Worm (Caenorhabditis elegans) whole organism, L2 larva: ENCODE results near the gene F36D4.1.

Source experiments
- C34F6.9 ChIP-seq: fragments of 150-350 bp; optimal IDR thresholded peaks from 2 replicates; lab custom pipeline; 2014; ENCODE audit warnings: missing biosample characterization, missing genetic modification characterization
- R02D3.7 ChIP-seq: fragments of 150-350 bp; optimal IDR thresholded peaks from 2 replicates; lab custom pipeline; 2014; ENCODE audit warnings: missing biosample characterization, missing genetic modification characterization
- Y55F3AM.14 ChIP-seq: fragments of 200-800 bp; sonication (Bioruptor generic); optimal IDR thresholded peaks from 2 replicates; lab custom pipeline; 2018; ENCODE audit warnings: mild to moderate bottlenecking, missing genetic modification characterization, missing compliant biosample characterization
- ZK546.5 ChIP-seq: sonication (generic microtip); optimal IDR thresholded peaks from 2 replicates; lab custom pipeline; 2017; ENCODE audit warnings: missing biosample characterization, missing genetic modification characterization
- alr-1 ChIP-seq: fragments of 150-350 bp; optimal IDR thresholded peaks from 2 replicates; lab custom pipeline; 2014; ENCODE audit warnings: missing biosample characterization, missing genetic modification characterization
- ama-1 ChIP-seq: fragments of 150-350 bp; optimal IDR thresholded peaks from 2 replicates; lab custom pipeline; 2018; ENCODE audit warnings: inconsistent platforms
- blmp-1 ChIP-seq: sonication (generic microtip); optimal IDR thresholded peaks from 2 replicates; lab custom pipeline; 2017; ENCODE audit warnings: missing genetic modification characterization, mild to moderate bottlenecking, missing compliant biosample characterization, antibody characterized with exemption, moderate library complexity; ENCODE audit not compliant: insufficient read depth
- dmd-4 ChIP-seq: sonication (generic microtip); optimal IDR thresholded peaks from 2 replicates; lab custom pipeline; 2017; ENCODE audit warnings: missing biosample characterization, missing genetic modification characterization
- egl-27 ChIP-seq: sonication (generic microtip); optimal IDR thresholded peaks from 3 replicates; lab custom pipeline; 2017; ENCODE audit warnings: missing biosample characterization, missing genetic modification reagents, missing genetic modification characterization
- fos-1 ChIP-seq: fragments of 150-350 bp; optimal IDR thresholded peaks from 2 replicates; lab custom pipeline; 2014; ENCODE audit warnings: missing biosample characterization, missing genetic modification characterization
- gmeb-1 ChIP-seq: fragments of 150-350 bp; optimal IDR thresholded peaks from 2 replicates; lab custom pipeline; 2014; ENCODE audit warnings: missing biosample characterization, missing genetic modification characterization
- lin-11 ChIP-seq: fragments of 150-350 bp; sonication (generic microtip); optimal IDR thresholded peaks from 2 replicates; lab custom pipeline; 2014; ENCODE audit warnings: missing biosample characterization, missing genetic modification characterization, inconsistent platforms, mixed read lengths
- lin-39 ChIP-seq: fragments of 150-350 bp; optimal IDR thresholded peaks from 2 replicates; lab custom pipeline; 2014; ENCODE audit warnings: missing biosample characterization, missing genetic modification reagents, missing genetic modification characterization
- lsy-2 ChIP-seq, 2 experiments: fragments of 150-350 bp in 1 of 2; sonication (generic microtip) in 1 of 2; optimal IDR thresholded peaks; 2 replicates each; lab custom pipeline; 2014 to 2017; ENCODE audit warnings: missing biosample characterization in 2 of 2, missing genetic modification characterization in 2 of 2
- mab-5 ChIP-seq: fragments of 150-350 bp; optimal IDR thresholded peaks from 2 replicates; lab custom pipeline; 2014; ENCODE audit warnings: missing biosample characterization, missing genetic modification characterization
- mbf-1 ChIP-seq: sonication (generic microtip); optimal IDR thresholded peaks from 2 replicates; lab custom pipeline; 2017; ENCODE audit warnings: missing biosample characterization, missing genetic modification characterization
- nhr-10 ChIP-seq: sonication (generic microtip); optimal IDR thresholded peaks from 2 replicates; lab custom pipeline; 2017; ENCODE audit warnings: missing biosample characterization, missing genetic modification characterization
- nhr-11 ChIP-seq: fragments of 150-350 bp; optimal IDR thresholded peaks from 2 replicates; lab custom pipeline; 2014; ENCODE audit warnings: missing biosample characterization, missing genetic modification characterization
- nhr-12 ChIP-seq: fragments of 150-350 bp; optimal IDR thresholded peaks from 2 replicates; lab custom pipeline; 2014; ENCODE audit warnings: missing biosample characterization, missing genetic modification characterization
- nhr-21 ChIP-seq: fragments of 150-350 bp; optimal IDR thresholded peaks from 2 replicates; lab custom pipeline; 2014; ENCODE audit warnings: missing biosample characterization, missing genetic modification characterization
- nhr-237 ChIP-seq: fragments of 150-350 bp; optimal IDR thresholded peaks from 2 replicates; lab custom pipeline; 2014; ENCODE audit warnings: missing biosample characterization, missing genetic modification characterization
- nhr-25 ChIP-seq: fragments of 150-350 bp; sonication (generic microtip); optimal IDR thresholded peaks from 3 replicates; lab custom pipeline; 2014; ENCODE audit warnings: missing biosample characterization, missing genetic modification characterization
- nhr-6 ChIP-seq: fragments of 150-350 bp; optimal IDR thresholded peaks from 2 replicates; lab custom pipeline; 2014; ENCODE audit warnings: missing biosample characterization, missing genetic modification characterization
- nhr-77 ChIP-seq: fragments of 150-350 bp; optimal IDR thresholded peaks from 2 replicates; lab custom pipeline; 2014; ENCODE audit warnings: missing biosample characterization, missing genetic modification characterization
- sem-4 ChIP-seq: fragments of 150-350 bp; optimal IDR thresholded peaks from 2 replicates; lab custom pipeline; 2014; ENCODE audit warnings: missing biosample characterization, missing genetic modification reagents, missing genetic modification characterization
- sma-3 ChIP-seq: sonication (generic microtip); optimal IDR thresholded peaks from 2 replicates; lab custom pipeline; 2016; ENCODE audit warnings: missing genetic modification reagents, missing genetic modification characterization, missing compliant biosample characterization
- snpc-4 ChIP-seq: fragments of 150-350 bp; optimal IDR thresholded peaks from 2 replicates; lab custom pipeline; 2014; ENCODE audit warnings: missing biosample characterization, missing genetic modification characterization
- unc-62 ChIP-seq: fragments of 150-350 bp; optimal IDR thresholded peaks from 2 replicates; lab custom pipeline; 2014; ENCODE audit warnings: missing biosample characterization, missing genetic modification reagents, missing genetic modification characterization
- zag-1 ChIP-seq: fragments of 150-350 bp; optimal IDR thresholded peaks from 2 replicates; lab custom pipeline; 2014; ENCODE audit warnings: missing biosample characterization, missing genetic modification characterization
- ztf-11 ChIP-seq: sonication (generic microtip); optimal IDR thresholded peaks from 2 replicates; lab custom pipeline; 2017; ENCODE audit warnings: missing biosample characterization, missing genetic modification characterization
- ztf-4 ChIP-seq: fragments of 150-350 bp; optimal IDR thresholded peaks from 2 replicates; lab custom pipeline; 2014; ENCODE audit warnings: missing biosample characterization, missing genetic modification characterization

F36D4.1 gene

ce11 chrV:9451485-9451884 lies 34.8 kb downstream of the F36D4.1 start:
- TF ChIP-seq nhr-10 (tag; lab: Kevin White, UChicago) (no peak), sem-4 (tag; lab: Kevin White, UChicago) (no peak), egl-27 (tag; lab: Kevin White, UChicago) (no peak)

ce11 chrV:9453333-9453732 lies 36.6 kb downstream of the F36D4.1 start:
- TF ChIP-seq fos-1 (tag; lab: Kevin White, UChicago) (no peak), mbf-1 (tag; lab: Kevin White, UChicago) (no peak), nhr-25 (tag; lab: Kevin White, UChicago) (no peak), ZK546.5 (tag; lab: Kevin White, UChicago) (no peak), unc-62 (GFP tag; lab: Kevin White, UChicago) (no peak), sem-4 (tag; lab: Kevin White, UChicago) (no peak), blmp-1 (tag; lab: Kevin White, UChicago) (no peak), ama-1 (lab: Kevin White, UChicago) (no peak), mab-5 (tag; lab: Kevin White, UChicago) (no peak), alr-1 (tag; lab: Kevin White, UChicago) (no peak), lin-39 (tag; lab: Kevin White, UChicago) (no peak), snpc-4 (tag; lab: Kevin White, UChicago) (no peak), ztf-4 (tag; lab: Kevin White, UChicago) (no peak), lsy-2 (tag; optimal IDR thresholded peaks at IDR 0.05; lab: Kevin White, UChicago) (no peak), Y55F3AM.14 (GFP tag; lab: Kevin White, UChicago) (no peak), sma-3 (GFP tag; lab: Kevin White, UChicago) (no peak), nhr-21 (tag; lab: Kevin White, UChicago) (no peak), gmeb-1 (tag; lab: Kevin White, UChicago) (no peak), nhr-237 (no peak), C34F6.9 (no peak)
- TF ChIP-seq, all 48 proteins: peak for 0

ce11 chrV:9453933-9454332 lies 37.2 kb downstream of the F36D4.1 start:
- TF ChIP-seq fos-1 (tag; lab: Kevin White, UChicago) (peak; percentile 55), C34F6.9 (no peak), blmp-1 (tag; lab: Kevin White, UChicago) (peak; percentile 70)

- TF ChIP-seq mbf-1 (tag; lab: Kevin White, UChicago) (no peak), nhr-77 (tag; lab: Kevin White, UChicago) (no peak), zag-1 (no peak), R02D3.7 (tag; lab: Kevin White, UChicago) (no peak), nhr-12 (tag; lab: Kevin White, UChicago) (no peak), nhr-237 (no peak), sem-4 (tag; lab: Kevin White, UChicago) (no peak), nhr-6 (tag; lab: Kevin White, UChicago) (no peak), nhr-11 (no peak), ztf-11 (tag; lab: Kevin White, UChicago) (no peak)
Observed at ce11 chrV:9457535-9457934, 40.8 kb downstream of the F36D4.1 start.

- TF ChIP-seq mab-5 (tag; lab: Kevin White, UChicago) = no peak
- TF ChIP-seq dmd-4 = no peak
- no peak for TF ChIP-seq nhr-12 (tag; lab: Kevin White, UChicago)
- no peak for TF ChIP-seq zag-1
- TF ChIP-seq gmeb-1 (tag; lab: Kevin White, UChicago) = no peak
- no peak for TF ChIP-seq nhr-21 (tag; lab: Kevin White, UChicago)
Observed at ce11 chrV:9462605-9463004, 45.9 kb downstream of the F36D4.1 start, which contains the start of gene F07D3.3. TSS of gene F07D3.3 (minus strand) at chrV:9462705.

ce11 chrV:9465529-9465928 lies 48.8 kb downstream of the F36D4.1 start:
- TF ChIP-seq lin-11 (tag; lab: Kevin White, UChicago) = no peak
- TF ChIP-seq, all 48 proteins: peak for 0
